Worm (Caenorhabditis elegans) whole organism, L2 larva: ENCODE data around the gene Y7A5A.7.

Source experiments
- R02D3.7 ChIP-seq: fragments of 150-350 bp; optimal IDR thresholded peaks from 2 replicates; lab custom pipeline; 2014; ENCODE audit warnings: missing biosample characterization, missing genetic modification characterization
- ama-1 ChIP-seq: fragments of 150-350 bp; optimal IDR thresholded peaks from 2 replicates; lab custom pipeline; 2018; ENCODE audit warnings: inconsistent platforms
- ceh-16 ChIP-seq: fragments of 150-350 bp; optimal IDR thresholded peaks from 2 replicates; lab custom pipeline; 2014; ENCODE audit warnings: missing biosample characterization, missing genetic modification characterization
- ceh-82 ChIP-seq: fragments of 150-350 bp; optimal IDR thresholded peaks from 2 replicates; lab custom pipeline; 2014; ENCODE audit warnings: missing biosample characterization, missing genetic modification characterization
- elt-1 ChIP-seq: fragments of 150-350 bp; optimal IDR thresholded peaks from 2 replicates; lab custom pipeline; 2014; ENCODE audit warnings: missing biosample characterization, missing genetic modification characterization
- fos-1 ChIP-seq: fragments of 150-350 bp; optimal IDR thresholded peaks from 2 replicates; lab custom pipeline; 2014; ENCODE audit warnings: missing biosample characterization, missing genetic modification characterization
- lin-13 ChIP-seq: fragments of 150-350 bp; optimal IDR thresholded peaks from 2 replicates; lab custom pipeline; 2014; ENCODE audit warnings: missing biosample characterization, missing genetic modification reagents, missing genetic modification characterization
- lin-39 ChIP-seq: fragments of 150-350 bp; optimal IDR thresholded peaks from 2 replicates; lab custom pipeline; 2014; ENCODE audit warnings: missing biosample characterization, missing genetic modification reagents, missing genetic modification characterization
- lsy-2 ChIP-seq, 2 experiments: fragments of 150-350 bp in 1 of 2; sonication (generic microtip) in 1 of 2; optimal IDR thresholded peaks; 2 replicates each; lab custom pipeline; 2014 to 2017; ENCODE audit warnings: missing biosample characterization in 2 of 2, missing genetic modification characterization in 2 of 2
- nhr-10 ChIP-seq: sonication (generic microtip); optimal IDR thresholded peaks from 2 replicates; lab custom pipeline; 2017; ENCODE audit warnings: missing biosample characterization, missing genetic modification characterization
- nhr-25 ChIP-seq: fragments of 150-350 bp; sonication (generic microtip); optimal IDR thresholded peaks from 3 replicates; lab custom pipeline; 2014; ENCODE audit warnings: missing biosample characterization, missing genetic modification characterization
- nhr-77 ChIP-seq: fragments of 150-350 bp; optimal IDR thresholded peaks from 2 replicates; lab custom pipeline; 2014; ENCODE audit warnings: missing biosample characterization, missing genetic modification characterization
- sma-3 ChIP-seq: sonication (generic microtip); optimal IDR thresholded peaks from 2 replicates; lab custom pipeline; 2016; ENCODE audit warnings: missing genetic modification reagents, missing genetic modification characterization, missing compliant biosample characterization

DNA sequence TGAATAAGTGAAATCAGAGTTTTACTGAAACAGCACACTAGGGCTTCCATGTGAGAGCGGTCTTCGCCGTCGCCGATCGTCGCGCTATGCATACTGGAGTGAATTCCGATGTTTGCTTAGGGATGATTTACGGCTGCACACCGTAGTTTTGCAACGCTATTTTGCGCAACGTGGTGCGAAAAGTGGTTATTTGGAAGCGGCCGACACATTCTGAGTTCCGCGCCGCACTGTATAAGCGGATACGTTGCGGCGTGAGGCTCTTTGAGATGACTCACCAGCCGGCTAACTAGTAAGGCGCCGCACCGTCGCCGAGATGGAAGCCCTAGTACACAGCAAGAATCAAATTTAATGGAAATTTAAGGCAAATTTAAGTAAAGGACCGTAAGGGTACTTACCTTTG is 35.4 kb downstream of the Y7A5A.7 start:
- TF ChIP-seq nhr-10 (tag; lab: Kevin White, UChicago) (no peak), lin-39 (tag; lab: Kevin White, UChicago) (no peak), lin-13 (GFP tag; lab: Kevin White, UChicago) (no peak), ama-1 (lab: Kevin White, UChicago) (no peak), ceh-82 (tag; lab: Kevin White, UChicago) (no peak), fos-1 (no peak), nhr-25 (no peak), nhr-77 (tag; lab: Kevin White, UChicago) (no peak), ceh-16 (no peak), sma-3 (GFP tag; lab: Kevin White, UChicago) (no peak), elt-1 (tag; lab: Kevin White, UChicago) (no peak), R02D3.7 (no peak), lsy-2 (tag; optimal IDR thresholded peaks at IDR 0.05; lab: Kevin White, UChicago) (no peak)
